Fruit fly (Drosophila melanogaster) whole organism, embryonic: ENCODE results near the gene CG9471.

Source experiments
- Antp ChIP-seq: fragments of 200-800 bp; sonication (Bioruptor generic); optimal IDR thresholded peaks from 3 replicates; lab custom pipeline; 2016; ENCODE audit warnings: missing biosample characterization, missing genetic modification characterization
- B-H1 ChIP-seq: fragments of 200-800 bp; sonication (Bioruptor generic); IDR thresholded peaks from 3 replicates; pipeline ENCODE4 v1.3.6; 2022; ENCODE audit warnings: missing biosample characterization, missing genetic modification characterization
- BEAF-32 ChIP-seq: fragments of 200-800 bp; sonication (Bioruptor generic); optimal IDR thresholded peaks from 3 replicates; lab custom pipeline; 2017; ENCODE audit warnings: missing biosample characterization, missing genetic modification characterization, mild to moderate bottlenecking, moderate library complexity, missing genetic modification reagents
- CG10274 ChIP-seq: fragments of 200-800 bp; sonication (Bioruptor generic); optimal IDR thresholded peaks from 3 replicates; lab custom pipeline; 2017; ENCODE audit warnings: missing biosample characterization, mild to moderate bottlenecking, missing genetic modification characterization
- CG10543 ChIP-seq: fragments of 200-800 bp; sonication (Bioruptor generic); optimal IDR thresholded peaks from 3 replicates; lab custom pipeline; 2017; ENCODE audit warnings: missing biosample characterization, mild to moderate bottlenecking, missing genetic modification characterization, moderate library complexity
- CG10654 ChIP-seq: fragments of 200-800 bp; sonication (Bioruptor generic); optimal IDR thresholded peaks from 2 replicates; lab custom pipeline; 2016; ENCODE audit warnings: missing biosample characterization, missing genetic modification characterization
- CG1233 ChIP-seq: fragments of 200-800 bp; sonication (Bioruptor generic); optimal IDR thresholded peaks from 4 replicates; lab custom pipeline; 2018; ENCODE audit warnings: missing biosample characterization, mild to moderate bottlenecking, missing genetic modification characterization
- CG12769 ChIP-seq: fragments of 200-800 bp; sonication (Bioruptor generic); optimal IDR thresholded peaks from 2 replicates; lab custom pipeline; 2019; ENCODE audit warnings: missing biosample characterization, mild to moderate bottlenecking, missing genetic modification characterization, moderate library complexity
- CG16815 ChIP-seq: fragments of 200-800 bp; sonication (Bioruptor generic); optimal IDR thresholded peaks from 3 replicates; lab custom pipeline; 2017; ENCODE audit warnings: missing biosample characterization, mild to moderate bottlenecking, missing genetic modification characterization
- CG18476 ChIP-seq: fragments of 200-800 bp; sonication (Bioruptor generic); optimal IDR thresholded peaks from 2 replicates; lab custom pipeline; 2016; ENCODE audit warnings: missing biosample characterization, mild to moderate bottlenecking, missing genetic modification characterization
- CG30403 ChIP-seq: fragments of 200-800 bp; sonication (Bioruptor generic); optimal IDR thresholded peaks from 3 replicates; lab custom pipeline; 2016; ENCODE audit warnings: missing biosample characterization, missing genetic modification characterization
- CG3065 ChIP-seq: fragments of 200-800 bp; sonication (Bioruptor generic); optimal IDR thresholded peaks from 2 replicates; lab custom pipeline; 2016; ENCODE audit warnings: missing biosample characterization, missing genetic modification characterization
- CG31388 ChIP-seq: fragments of 200-800 bp; sonication (Bioruptor generic); optimal IDR thresholded peaks from 2 replicates; lab custom pipeline; 2016; ENCODE audit warnings: missing biosample characterization, missing genetic modification characterization
- CG3847 ChIP-seq: fragments of 200-800 bp; sonication (Bioruptor generic); IDR thresholded peaks from 2 replicates; pipeline ENCODE4 v1.3.6; 2022; ENCODE audit warnings: missing biosample characterization, missing genetic modification characterization
- CG5245 ChIP-seq: fragments of 200-800 bp; sonication (Bioruptor generic); optimal IDR thresholded peaks from 3 replicates; lab custom pipeline; 2016; ENCODE audit warnings: missing biosample characterization, missing genetic modification characterization
- CG6175 ChIP-seq: fragments of 200-800 bp; sonication (Bioruptor generic); IDR thresholded peaks from 3 replicates; pipeline ENCODE4 v1.3.6; 2022; ENCODE audit warnings: missing biosample characterization, missing genetic modification characterization
- CG7745 ChIP-seq: fragments of 200-800 bp; sonication (Bioruptor generic); optimal IDR thresholded peaks from 2 replicates; lab custom pipeline; 2018; ENCODE audit warnings: missing biosample characterization, mild to moderate bottlenecking, missing genetic modification characterization, moderate library complexity
- CG7963 ChIP-seq: fragments of 200-800 bp; sonication (Bioruptor generic); IDR thresholded peaks from 3 replicates; pipeline ENCODE4 v1.3.6; 2022; ENCODE audit warnings: missing biosample characterization, missing genetic modification characterization; ENCODE audit not compliant: partially characterized antibody
- D19A ChIP-seq: fragments of 200-800 bp; optimal IDR thresholded peaks from 3 replicates; lab custom pipeline; 2019; ENCODE audit warnings: missing biosample characterization, mild to moderate bottlenecking, missing genetic modification characterization, moderate library complexity
- Dll ChIP-seq: fragments of 200-800 bp; sonication (Bioruptor generic); IDR thresholded peaks from 4 replicates; pipeline ENCODE4 v1.3.6; 2022; ENCODE audit warnings: missing biosample characterization, missing genetic modification characterization; ENCODE audit not compliant: partially characterized antibody
- Doc2 ChIP-seq: fragments of 200-800 bp; sonication (Bioruptor generic); IDR thresholded peaks from 2 replicates; pipeline ENCODE4 v1.3.6; 2022; ENCODE audit warnings: missing biosample characterization, missing genetic modification characterization
- ERR ChIP-seq: fragments of 200-800 bp; sonication (Bioruptor generic); optimal IDR thresholded peaks from 2 replicates; lab custom pipeline; 2016; ENCODE audit warnings: missing biosample characterization, missing genetic modification characterization
- Hey ChIP-seq: fragments of 200-800 bp; sonication (Bioruptor generic); optimal IDR thresholded peaks from 3 replicates; lab custom pipeline; 2018; ENCODE audit warnings: missing biosample characterization, mild to moderate bottlenecking, missing genetic modification characterization
- Hmr ChIP-seq: fragments of 200-800 bp; sonication (Bioruptor generic); optimal IDR thresholded peaks from 3 replicates; lab custom pipeline; 2017; ENCODE audit warnings: mild to moderate bottlenecking, missing biosample characterization, missing genetic modification reagents, missing genetic modification characterization
- Hmx ChIP-seq: fragments of 200-800 bp; sonication (Bioruptor generic); optimal IDR thresholded peaks from 2 replicates; lab custom pipeline; 2016; ENCODE audit warnings: missing biosample characterization, missing genetic modification characterization
- Hr39 ChIP-seq: fragments of >200 bp; optimal IDR thresholded peaks from 2 replicates; lab custom pipeline; 2017
- Lpt ChIP-seq: fragments of >200 bp; optimal IDR thresholded peaks from 2 replicates; lab custom pipeline; 2018; ENCODE audit warnings: missing biosample characterization, missing genetic modification characterization
- Ptx1 ChIP-seq: fragments of 200-800 bp; sonication (Bioruptor generic); IDR thresholded peaks from 2 replicates; pipeline ENCODE4 v1.3.6; 2022; ENCODE audit warnings: missing biosample characterization, missing genetic modification characterization
- Sry-β ChIP-seq: fragments of 200-800 bp; sonication (Bioruptor generic); optimal IDR thresholded peaks from 2 replicates; lab custom pipeline; 2018; ENCODE audit warnings: missing biosample characterization, mild to moderate bottlenecking, missing genetic modification characterization, moderate library complexity
- Vsx1 ChIP-seq: fragments of 200-800 bp; sonication (Bioruptor generic); optimal IDR thresholded peaks from 2 replicates; lab custom pipeline; 2017; ENCODE audit warnings: missing biosample characterization, mild to moderate bottlenecking, missing genetic modification characterization, missing genetic modification reagents
- ap ChIP-seq: fragments of 200-800 bp; sonication (Bioruptor generic); IDR thresholded peaks from 2 replicates; pipeline ENCODE4 v1.3.6; 2022; ENCODE audit warnings: missing biosample characterization, missing genetic modification characterization
- chinmo ChIP-seq: fragments of 200-800 bp; sonication (Bioruptor generic); IDR thresholded peaks from 4 replicates; pipeline ENCODE4 v1.3.6; 2022; ENCODE audit warnings: missing biosample characterization, missing genetic modification characterization; ENCODE audit not compliant: partially characterized antibody
- crc ChIP-seq: fragments of 200-800 bp; sonication (Bioruptor generic); optimal IDR thresholded peaks from 2 replicates; lab custom pipeline; 2016; ENCODE audit warnings: missing biosample characterization, missing genetic modification characterization
- crp ChIP-seq, 2 experiments: fragments of 200-800 bp; sonication (Bioruptor generic); optimal IDR thresholded peaks; 2 replicates in 1 of 2; 3 replicates in 1 of 2; lab custom pipeline; 2017; ENCODE audit warnings: missing biosample characterization in 2 of 2, missing genetic modification characterization in 2 of 2, mild to moderate bottlenecking in 1 of 2, moderate library complexity in 1 of 2
- danr ChIP-seq: fragments of 200-800 bp; sonication (Bioruptor generic); IDR thresholded peaks from 2 replicates; pipeline ENCODE4 v1.3.6; 2022; ENCODE audit warnings: missing biosample characterization, missing genetic modification characterization
- exex ChIP-seq: fragments of 200-800 bp; sonication (Bioruptor generic); optimal IDR thresholded peaks from 4 replicates; lab custom pipeline; 2018; ENCODE audit warnings: missing biosample characterization, mild to moderate bottlenecking, missing genetic modification characterization, moderate library complexity
- fd96Cb ChIP-seq: fragments of 200-800 bp; sonication (Bioruptor generic); optimal IDR thresholded peaks from 2 replicates; lab custom pipeline; 2018; ENCODE audit warnings: missing biosample characterization, mild to moderate bottlenecking, missing genetic modification characterization, moderate library complexity
- gcm ChIP-seq: fragments of 200-800 bp; sonication (Bioruptor generic); optimal IDR thresholded peaks from 2 replicates; lab custom pipeline; 2019; ENCODE audit warnings: missing biosample characterization, mild to moderate bottlenecking, missing genetic modification characterization, moderate library complexity
- gsb ChIP-seq: fragments of 200-800 bp; sonication (Bioruptor generic); IDR thresholded peaks from 2 replicates; pipeline ENCODE4 v1.3.6; 2022; ENCODE audit warnings: missing biosample characterization, missing genetic modification characterization
- kay ChIP-seq: fragments of 200-800 bp; sonication (Bioruptor generic); optimal IDR thresholded peaks from 2 replicates; lab custom pipeline; 2016; ENCODE audit warnings: missing biosample characterization, missing genetic modification characterization
- lola ChIP-seq, 3 experiments: fragments of >200 bp in 2 of 3; fragments of 200-800 bp in 1 of 3; sonication (Bioruptor generic) in 1 of 3; optimal IDR thresholded peaks; 2 replicates each; lab custom pipeline; 2017 to 2019; ENCODE audit warnings: missing biosample characterization in 3 of 3, missing genetic modification characterization in 3 of 3, mild to moderate bottlenecking in 1 of 3, moderate library complexity in 1 of 3
- mirr ChIP-seq: fragments of 200-800 bp; sonication (Bioruptor generic); optimal IDR thresholded peaks from 3 replicates; lab custom pipeline; 2018; ENCODE audit warnings: missing biosample characterization, mild to moderate bottlenecking, missing genetic modification characterization
- onecut ChIP-seq: fragments of 200-800 bp; sonication (Bioruptor generic); IDR thresholded peaks from 2 replicates; pipeline ENCODE4 v1.3.6; 2022; ENCODE audit warnings: missing biosample characterization, missing genetic modification characterization
- pan ChIP-seq, 4 experiments: fragments of >200 bp in 3 of 4; fragments of 200-800 bp in 1 of 4; sonication (Bioruptor generic) in 1 of 4; optimal IDR thresholded peaks in 3 of 4; IDR thresholded peaks in 1 of 4; 2 replicates each; pipeline versions ENCODE4 v1.3.6 to Lab custom; 2017 to 2022; ENCODE audit warnings: missing biosample characterization in 2 of 4, missing genetic modification characterization in 2 of 4, mixed read lengths in 1 of 4
- pum ChIP-seq: fragments of 200-800 bp; sonication (Bioruptor generic); optimal IDR thresholded peaks from 2 replicates; lab custom pipeline; 2016; ENCODE audit warnings: missing biosample characterization, missing genetic modification characterization
- rib ChIP-seq: fragments of 200-800 bp; sonication (Bioruptor generic); IDR thresholded peaks from 2 replicates; pipeline ENCODE4 v1.3.6; 2022; ENCODE audit warnings: missing biosample characterization, missing genetic modification characterization
- salm ChIP-seq: fragments of 200-800 bp; sonication (Bioruptor generic); optimal IDR thresholded peaks from 2 replicates; lab custom pipeline; 2018; ENCODE audit warnings: missing biosample characterization, mild to moderate bottlenecking, missing genetic modification characterization
- sima ChIP-seq: fragments of 200-800 bp; sonication (Bioruptor generic); optimal IDR thresholded peaks from 2 replicates; lab custom pipeline; 2016; ENCODE audit warnings: missing biosample characterization, missing genetic modification characterization
- tio ChIP-seq: fragments of 200-800 bp; sonication (Bioruptor generic); optimal IDR thresholded peaks from 2 replicates; lab custom pipeline; 2017; ENCODE audit warnings: missing biosample characterization, missing genetic modification characterization, inconsistent platforms
- wek ChIP-seq: fragments of 200-800 bp; sonication (Bioruptor generic); optimal IDR thresholded peaks from 3 replicates; lab custom pipeline; 2018; ENCODE audit warnings: missing biosample characterization, mild to moderate bottlenecking, missing genetic modification characterization, moderate library complexity
- zfh2 ChIP-seq: fragments of 200-800 bp; sonication (Bioruptor generic); optimal IDR thresholded peaks from 2 replicates; lab custom pipeline; 2016; ENCODE audit warnings: missing biosample characterization, missing genetic modification characterization

CG9471 gene

DNA sequence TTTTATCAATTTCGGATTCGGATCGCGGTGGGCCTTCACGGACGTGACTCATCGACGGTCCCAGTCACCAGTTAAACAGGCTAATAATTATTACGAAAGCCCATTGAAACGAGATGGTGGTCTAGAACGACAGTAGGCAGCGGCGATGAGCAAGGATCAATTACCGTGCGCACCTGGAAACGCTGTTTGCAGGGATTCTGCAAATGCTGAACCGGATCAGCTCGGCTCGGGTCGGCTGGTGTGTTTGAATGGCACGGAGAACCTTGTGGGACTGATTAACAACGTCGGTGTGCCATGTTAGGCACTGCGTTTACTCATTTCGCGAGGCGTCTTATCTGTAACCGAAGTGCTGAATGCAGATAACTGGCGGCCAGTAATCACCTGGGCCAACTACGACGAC lies 2.8 kb upstream of the CG9471 start, which contains the start of gene Whamy (continued):
- TF ChIP-seq pan (optimal IDR thresholded peaks at IDR 0.05; lab: Kevin White, UChicago) = no peak
- TF ChIP-seq pan (GFP tag; optimal IDR thresholded peaks at IDR 0.05 in 1 of 2, IDR thresholded peaks at IDR 0.05 in 1 of 2) = no peak
- TF ChIP-seq Antp (GFP tag; lab: Kevin White, UChicago) = no peak
- TF ChIP-seq D19A (tag; lab: Kevin White, UChicago) = no peak
- no peak for TF ChIP-seq CG31388 (GFP tag; lab: Kevin White, UChicago)
- TF ChIP-seq B-H1 (GFP tag; lab: Robert Waterston, UW) = no peak
- TF ChIP-seq mirr (GFP tag; lab: Kevin White, UChicago) = peak; percentile 77
- TF ChIP-seq BEAF-32 (GFP tag; lab: Kevin White, UChicago) = no peak
- TF ChIP-seq CG3847 (GFP tag; lab: Robert Waterston, UW) = no peak
- no peak for TF ChIP-seq onecut
- TF ChIP-seq CG30403 = no peak
- TF ChIP-seq Ptx1 (GFP tag; lab: Robert Waterston, UW) = no peak
- no peak for TF ChIP-seq crp (GFP tag; optimal IDR thresholded peaks at IDR 0.05; lab: Kevin White, UChicago)
- TF ChIP-seq CG16815 = no peak
- no peak for TF ChIP-seq CG10274 (GFP tag; lab: Kevin White, UChicago)
- no peak for TF ChIP-seq pum
- TF ChIP-seq gcm = no peak
- TF ChIP-seq Sry-β (GFP tag; lab: Kevin White, UChicago) = no peak
- TF ChIP-seq danr (GFP tag; lab: Robert Waterston, UW) = no peak
- no peak for TF ChIP-seq CG5245 (GFP tag; lab: Kevin White, UChicago)
- no peak for TF ChIP-seq Hr39 (lab: Kevin White, UChicago)
- no peak for TF ChIP-seq Hmx (GFP tag; lab: Kevin White, UChicago)
- no peak for TF ChIP-seq wek
- TF ChIP-seq CG18476 = no peak
- no peak for TF ChIP-seq ap
- no peak for TF ChIP-seq Lpt
- no peak for TF ChIP-seq CG7745 (tag; lab: Kevin White, UChicago)
- TF ChIP-seq CG10543 (GFP tag; lab: Kevin White, UChicago) = peak; percentile 73
- TF ChIP-seq CG7963 (GFP tag; lab: Robert Waterston, UW) = no peak
- TF ChIP-seq Dll (GFP tag; lab: Robert Waterston, UW) = no peak
- 0 out of 4 replicates have a peak, but pooled peaks have one; percentile 33 for TF ChIP-seq chinmo (GFP tag; lab: Robert Waterston, UW)
- peak; percentile 20 for TF ChIP-seq Hmr (GFP tag; lab: Kevin White, UChicago)
- TF ChIP-seq salm (tag; lab: Kevin White, UChicago) = no peak
- TF ChIP-seq ERR = no peak
- TF ChIP-seq rib (GFP tag; lab: Robert Waterston, UW) = no peak
- TF ChIP-seq kay (GFP tag; lab: Kevin White, UChicago) = peak; percentile 44
- TF ChIP-seq crc (GFP tag; lab: Kevin White, UChicago) = no peak
- peak; percentile 74 for TF ChIP-seq exex (tag; lab: Kevin White, UChicago)
- TF ChIP-seq Hey = no peak
- no peak for TF ChIP-seq zfh2 (GFP tag; lab: Kevin White, UChicago)
- no peak for TF ChIP-seq tio (GFP tag; lab: Kevin White, UChicago)
- TF ChIP-seq gsb (GFP tag; lab: Robert Waterston, UW) = no peak
- peak; percentile 11 for TF ChIP-seq CG12769
- TF ChIP-seq lola (GFP tag; optimal IDR thresholded peaks at IDR 0.05; lab: Kevin White, UChicago) = no peak
- no peak for TF ChIP-seq CG10654
- TF ChIP-seq Vsx1 (GFP tag; lab: Kevin White, UChicago) = peak; percentile 25
- TF ChIP-seq CG6175 (GFP tag; lab: Robert Waterston, UW) = no peak
- no peak for TF ChIP-seq fd96Cb (tag; lab: Kevin White, UChicago)
- no peak for TF ChIP-seq CG3065 (GFP tag; lab: Kevin White, UChicago)
- TF ChIP-seq CG1233 = no peak
- no peak for TF ChIP-seq Doc2 (GFP tag; lab: Robert Waterston, UW)
- no peak for TF ChIP-seq sima (GFP tag; lab: Kevin White, UChicago)
